Fruit fly (Drosophila melanogaster) whole organism, embryonic: Measurements from ENCODE around the gene Dh31.

Experiments used
- Adf1 ChIP-seq: fragments of 200-800 bp; sonication (Bioruptor generic); IDR thresholded peaks from 2 replicates; pipeline ENCODE4 v1.3.6; 2022; ENCODE audit warnings: missing biosample characterization, missing genetic modification characterization
- Atf6 ChIP-seq: fragments of 200-800 bp; sonication (Bioruptor generic); IDR thresholded peaks from 2 replicates; pipeline ENCODE4 v1.3.6; 2022; ENCODE audit warnings: missing biosample characterization, missing genetic modification characterization
- Bdp1 ChIP-seq: fragments of 200-800 bp; sonication (Bioruptor generic); optimal IDR thresholded peaks from 3 replicates; lab custom pipeline; 2016; ENCODE audit warnings: missing biosample characterization, missing genetic modification characterization
- Bteb2 ChIP-seq: fragments of 200-800 bp; sonication (Bioruptor generic); optimal IDR thresholded peaks from 2 replicates; lab custom pipeline; 2016; ENCODE audit warnings: missing biosample characterization, missing genetic modification characterization
- CG10431 ChIP-seq: fragments of 200-800 bp; sonication (Bioruptor generic); optimal IDR thresholded peaks from 3 replicates; lab custom pipeline; 2018; ENCODE audit warnings: missing biosample characterization, mild to moderate bottlenecking, missing genetic modification characterization
- CG10543 ChIP-seq: fragments of 200-800 bp; sonication (Bioruptor generic); optimal IDR thresholded peaks from 3 replicates; lab custom pipeline; 2017; ENCODE audit warnings: missing biosample characterization, mild to moderate bottlenecking, missing genetic modification characterization, moderate library complexity
- CG10979 ChIP-seq: fragments of 200-800 bp; sonication (Bioruptor generic); optimal IDR thresholded peaks from 2 replicates; lab custom pipeline; 2018; ENCODE audit warnings: missing biosample characterization, mild to moderate bottlenecking, missing genetic modification characterization, moderate library complexity
- CG12299 ChIP-seq: fragments of 200-800 bp; sonication (Bioruptor generic); optimal IDR thresholded peaks from 2 replicates; lab custom pipeline; 2018; ENCODE audit warnings: missing biosample characterization, mild to moderate bottlenecking, missing genetic modification characterization
- CG1233 ChIP-seq: fragments of 200-800 bp; sonication (Bioruptor generic); optimal IDR thresholded peaks from 4 replicates; lab custom pipeline; 2018; ENCODE audit warnings: missing biosample characterization, mild to moderate bottlenecking, missing genetic modification characterization
- CG12769 ChIP-seq: fragments of 200-800 bp; sonication (Bioruptor generic); optimal IDR thresholded peaks from 2 replicates; lab custom pipeline; 2019; ENCODE audit warnings: missing biosample characterization, mild to moderate bottlenecking, missing genetic modification characterization, moderate library complexity
- CG13287 ChIP-seq: fragments of 200-800 bp; sonication (Bioruptor generic); IDR thresholded peaks from 2 replicates; pipeline ENCODE4 v1.3.6; 2022; ENCODE audit warnings: missing biosample characterization, missing genetic modification characterization; ENCODE audit not compliant: partially characterized antibody
- CG13624 ChIP-seq: fragments of 200-800 bp; sonication (Bioruptor generic); optimal IDR thresholded peaks from 2 replicates; lab custom pipeline; 2016; ENCODE audit warnings: missing biosample characterization, missing genetic modification characterization
- CG14667 ChIP-seq: fragments of 200-800 bp; sonication (Bioruptor generic); IDR thresholded peaks from 2 replicates; pipeline ENCODE4 v1.3.6; 2022; ENCODE audit warnings: missing biosample characterization, missing genetic modification characterization
- CG18599 ChIP-seq: fragments of 200-800 bp; sonication (Bioruptor generic); optimal IDR thresholded peaks from 3 replicates; lab custom pipeline; 2017; ENCODE audit warnings: missing biosample characterization, missing genetic modification characterization, mild to moderate bottlenecking, moderate library complexity, missing genetic modification reagents
- CG2202 ChIP-seq: fragments of 200-800 bp; sonication (Bioruptor generic); optimal IDR thresholded peaks from 2 replicates; lab custom pipeline; 2018; ENCODE audit warnings: missing biosample characterization, mild to moderate bottlenecking, missing genetic modification characterization
- CG33213 ChIP-seq: fragments of 200-800 bp; sonication (Bioruptor generic); optimal IDR thresholded peaks from 3 replicates; lab custom pipeline; 2016; ENCODE audit warnings: missing biosample characterization, missing genetic modification characterization
- CG34224 ChIP-seq: fragments of 200-800 bp; sonication (Bioruptor generic); IDR thresholded peaks from 3 replicates; pipeline ENCODE4 v1.3.6; 2022; ENCODE audit warnings: missing biosample characterization, missing genetic modification characterization; ENCODE audit not compliant: partially characterized antibody
- CG8924 ChIP-seq: fragments of 200-800 bp; optimal IDR thresholded peaks from 3 replicates; lab custom pipeline; 2019; ENCODE audit warnings: missing biosample characterization, mild to moderate bottlenecking, missing genetic modification characterization, moderate library complexity
- D19A ChIP-seq: fragments of 200-800 bp; optimal IDR thresholded peaks from 3 replicates; lab custom pipeline; 2019; ENCODE audit warnings: missing biosample characterization, mild to moderate bottlenecking, missing genetic modification characterization, moderate library complexity
- Doc2 ChIP-seq: fragments of 200-800 bp; sonication (Bioruptor generic); IDR thresholded peaks from 2 replicates; pipeline ENCODE4 v1.3.6; 2022; ENCODE audit warnings: missing biosample characterization, missing genetic modification characterization
- Ets97D ChIP-seq: fragments of 200-800 bp; sonication (Bioruptor generic); optimal IDR thresholded peaks from 3 replicates; lab custom pipeline; 2016; ENCODE audit warnings: missing biosample characterization, missing genetic modification characterization
- Hmr ChIP-seq: fragments of 200-800 bp; sonication (Bioruptor generic); optimal IDR thresholded peaks from 3 replicates; lab custom pipeline; 2017; ENCODE audit warnings: mild to moderate bottlenecking, missing biosample characterization, missing genetic modification reagents, missing genetic modification characterization
- MTF-1 ChIP-seq: fragments of 200-800 bp; sonication (Bioruptor generic); optimal IDR thresholded peaks from 2 replicates; lab custom pipeline; 2018; ENCODE audit warnings: missing biosample characterization, mild to moderate bottlenecking, missing genetic modification characterization, borderline replicate concordance
- Mad ChIP-seq: fragments of 200-800 bp; sonication (Bioruptor generic); optimal IDR thresholded peaks from 2 replicates; lab custom pipeline; 2016; ENCODE audit warnings: missing biosample characterization, missing genetic modification characterization
- NC2β ChIP-seq: fragments of 200-800 bp; sonication (Bioruptor generic); optimal IDR thresholded peaks from 2 replicates; lab custom pipeline; 2016; ENCODE audit warnings: missing biosample characterization, missing genetic modification characterization
- Nf-YA ChIP-seq: fragments of 200-800 bp; sonication (Bioruptor generic); IDR thresholded peaks from 2 replicates; pipeline ENCODE4 v1.3.6; 2022; ENCODE audit warnings: missing biosample characterization, missing genetic modification characterization
- Opbp ChIP-seq: fragments of 200-800 bp; sonication (Bioruptor generic); IDR thresholded peaks from 3 replicates; pipeline ENCODE4 v1.3.6; 2022; ENCODE audit warnings: missing biosample characterization, missing genetic modification characterization; ENCODE audit not compliant: partially characterized antibody
- Rfx ChIP-seq: fragments of 200-800 bp; sonication (Bioruptor generic); IDR thresholded peaks from 2 replicates; pipeline ENCODE4 v1.3.6; 2022; ENCODE audit warnings: missing biosample characterization, missing genetic modification characterization
- Scr ChIP-seq: fragments of 200-800 bp; sonication (Bioruptor generic); IDR thresholded peaks from 2 replicates; pipeline ENCODE4 v1.3.6; 2022; ENCODE audit warnings: missing biosample characterization, missing genetic modification characterization; ENCODE audit not compliant: partially characterized antibody
- bowl ChIP-seq: fragments of 200-800 bp; sonication (Bioruptor generic); IDR thresholded peaks from 2 replicates; pipeline ENCODE4 v1.3.6; 2022; ENCODE audit warnings: missing biosample characterization, missing genetic modification characterization
- caup ChIP-seq: fragments of 200-800 bp; sonication (Bioruptor generic); optimal IDR thresholded peaks from 3 replicates; lab custom pipeline; 2017; ENCODE audit warnings: missing biosample characterization, mild to moderate bottlenecking, missing genetic modification characterization, moderate library complexity; ENCODE audit not compliant: severe bottlenecking
- ci ChIP-seq: fragments of 200-800 bp; sonication (Bioruptor generic); IDR thresholded peaks from 3 replicates; pipeline ENCODE4 v1.3.6; 2022; ENCODE audit warnings: missing biosample characterization, missing genetic modification characterization
- dpn ChIP-seq, 2 experiments: fragments of 200-800 bp; sonication (Bioruptor generic); optimal IDR thresholded peaks; 3 replicates each; lab custom pipeline; 2016; ENCODE audit warnings: missing biosample characterization in 2 of 2, missing genetic modification characterization in 2 of 2
- ftz-f1 ChIP-seq: fragments of 200-800 bp; sonication (Bioruptor generic); optimal IDR thresholded peaks from 2 replicates; lab custom pipeline; 2016; ENCODE audit warnings: missing biosample characterization, missing genetic modification characterization
- gfzf ChIP-seq: fragments of 200-800 bp; sonication (Bioruptor generic); optimal IDR thresholded peaks from 2 replicates; lab custom pipeline; 2016; ENCODE audit warnings: missing biosample characterization, mild to moderate bottlenecking, missing genetic modification characterization, moderate library complexity
- mirr ChIP-seq: fragments of 200-800 bp; sonication (Bioruptor generic); optimal IDR thresholded peaks from 3 replicates; lab custom pipeline; 2018; ENCODE audit warnings: missing biosample characterization, mild to moderate bottlenecking, missing genetic modification characterization
- nerfin-2 ChIP-seq: fragments of 200-800 bp; sonication (Bioruptor generic); IDR thresholded peaks from 2 replicates; pipeline ENCODE4 v1.3.6; 2022; ENCODE audit warnings: missing biosample characterization, missing genetic modification characterization; ENCODE audit not compliant: partially characterized antibody
- nom ChIP-seq: fragments of 200-800 bp; sonication (Bioruptor generic); optimal IDR thresholded peaks from 2 replicates; lab custom pipeline; 2017; ENCODE audit warnings: missing biosample characterization, missing genetic modification characterization, mild to moderate bottlenecking, moderate library complexity, missing genetic modification reagents
- odd ChIP-seq: fragments of 200-800 bp; sonication (Bioruptor generic); optimal IDR thresholded peaks from 2 replicates; lab custom pipeline; 2017; ENCODE audit warnings: missing biosample characterization, mild to moderate bottlenecking, missing genetic modification characterization
- onecut ChIP-seq: fragments of 200-800 bp; sonication (Bioruptor generic); IDR thresholded peaks from 2 replicates; pipeline ENCODE4 v1.3.6; 2022; ENCODE audit warnings: missing biosample characterization, missing genetic modification characterization
- pfk ChIP-seq: fragments of 200-800 bp; sonication (Bioruptor generic); optimal IDR thresholded peaks from 2 replicates; lab custom pipeline; 2018; ENCODE audit warnings: missing biosample characterization, mild to moderate bottlenecking, missing genetic modification characterization, moderate library complexity
- psq ChIP-seq: fragments of 200-800 bp; sonication (Bioruptor generic); optimal IDR thresholded peaks from 2 replicates; lab custom pipeline; 2017; ENCODE audit warnings: missing biosample characterization, missing genetic modification characterization
- pzg ChIP-seq: fragments of 200-800 bp; sonication (Bioruptor generic); optimal IDR thresholded peaks from 3 replicates; lab custom pipeline; 2018; ENCODE audit warnings: missing biosample characterization, mild to moderate bottlenecking, missing genetic modification characterization, moderate library complexity
- ranshi ChIP-seq: fragments of 200-800 bp; sonication (Bioruptor generic); IDR thresholded peaks from 2 replicates; pipeline ENCODE4 v1.3.6; 2022; ENCODE audit warnings: missing biosample characterization, missing genetic modification characterization
- sqz ChIP-seq: fragments of 200-800 bp; sonication (Bioruptor generic); optimal IDR thresholded peaks from 3 replicates; lab custom pipeline; 2018; ENCODE audit warnings: missing biosample characterization, mild to moderate bottlenecking, missing genetic modification characterization
- toy ChIP-seq: fragments of 200-800 bp; sonication (Bioruptor generic); IDR thresholded peaks from 2 replicates; pipeline ENCODE4 v1.3.6; 2022; ENCODE audit warnings: missing biosample characterization, missing genetic modification characterization
- trem ChIP-seq: fragments of 200-800 bp; optimal IDR thresholded peaks from 3 replicates; lab custom pipeline; 2019; ENCODE audit warnings: missing biosample characterization, mild to moderate bottlenecking, missing genetic modification characterization, moderate library complexity
- ttk ChIP-seq: fragments of 200-800 bp; sonication (Bioruptor generic); IDR thresholded peaks from 2 replicates; pipeline ENCODE4 v2.1.2; 2022; ENCODE audit warnings: missing biosample characterization, missing genetic modification characterization
- tup ChIP-seq: fragments of 200-800 bp; sonication (Bioruptor generic); optimal IDR thresholded peaks from 2 replicates; lab custom pipeline; 2016; ENCODE audit warnings: missing biosample characterization, mild to moderate bottlenecking, missing genetic modification characterization, moderate library complexity
- z ChIP-seq: fragments of 200-800 bp; sonication (Bioruptor generic); IDR thresholded peaks from 3 replicates; pipeline ENCODE4 v1.3.6; 2022; ENCODE audit warnings: missing biosample characterization, missing genetic modification characterization

Gene Dh31

DNA sequence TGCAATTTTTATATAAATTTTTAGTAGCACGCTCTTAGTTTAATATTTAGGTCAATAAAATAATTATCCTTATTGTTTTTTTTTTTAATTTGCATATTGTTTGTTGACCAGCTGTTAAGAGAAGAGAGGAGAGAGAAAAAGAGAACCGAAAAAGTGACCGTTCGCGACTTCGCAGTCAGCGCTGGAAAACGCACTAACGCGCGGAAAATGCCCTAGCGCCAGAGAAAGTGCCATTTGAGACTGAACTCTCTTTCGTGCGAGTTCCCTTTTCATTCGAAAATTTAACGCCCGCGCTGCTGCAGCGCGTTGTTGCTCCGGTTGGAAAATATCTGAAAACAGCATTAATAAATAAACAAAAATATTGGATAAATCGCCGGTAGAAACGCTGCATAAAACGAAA lies 36.5 kb upstream of the Dh31 start:
- no peak for TF ChIP-seq CG12299 (tag; lab: Kevin White, UChicago)
- no peak for TF ChIP-seq toy (GFP tag; lab: Robert Waterston, UW)
- TF ChIP-seq Adf1 (GFP tag; lab: Robert Waterston, UW), result peak; percentile 66
- peak; percentile 9 for TF ChIP-seq CG10979
- TF ChIP-seq Mad (GFP tag; lab: Kevin White, UChicago), result peak; percentile 1
- TF ChIP-seq Scr (GFP tag; lab: Robert Waterston, UW), result peak; percentile 29; the same call in 1 of the 2 replicates
- no peak for TF ChIP-seq CG1233 (GFP tag; lab: Kevin White, UChicago)
- peak; percentile 27 for TF ChIP-seq caup (GFP tag; lab: Kevin White, UChicago)
- peak; percentile 55; the same call in 1 of the 3 replicates for TF ChIP-seq z
- peak; percentile 19 for TF ChIP-seq D19A (tag; lab: Kevin White, UChicago)
- peak; percentile 38 for TF ChIP-seq CG33213 (GFP tag; lab: Kevin White, UChicago)
- no peak for TF ChIP-seq Doc2 (GFP tag; lab: Robert Waterston, UW)
- TF ChIP-seq odd (GFP tag; lab: Kevin White, UChicago), result peak; percentile 10
- TF ChIP-seq nom (GFP tag; lab: Kevin White, UChicago), result peak; percentile 28
- TF ChIP-seq NC2β, result peak; percentile 43
- 0 out of 2 replicates have a peak, but pooled peaks have one; percentile 17 for TF ChIP-seq Atf6 (GFP tag; lab: Robert Waterston, UW)
- TF ChIP-seq Rfx (GFP tag; lab: Robert Waterston, UW), result peak; percentile 37; the same call in 1 of the 2 replicates
- peak; percentile 34; the same call in 2 of the 3 replicates for TF ChIP-seq CG34224 (GFP tag; lab: Robert Waterston, UW)
- TF ChIP-seq trem (tag; lab: Kevin White, UChicago), result no peak
- peak; percentile 8 for TF ChIP-seq MTF-1
- peak; percentile 92 for TF ChIP-seq gfzf
- TF ChIP-seq nerfin-2 (GFP tag; lab: Robert Waterston, UW), result no peak
- TF ChIP-seq dpn (GFP tag; optimal IDR thresholded peaks at IDR 0.05; lab: Kevin White, UChicago), result peak in 1 of 2 experiments; percentile 24
- no peak for TF ChIP-seq Bteb2 (GFP tag; lab: Kevin White, UChicago)
- TF ChIP-seq pzg, result peak; percentile 31
- peak; percentile 4 for TF ChIP-seq sqz
- no peak for TF ChIP-seq ttk (GFP tag; lab: Robert Waterston, UW)
- peak; percentile 28 for TF ChIP-seq Bdp1 (GFP tag; lab: Kevin White, UChicago)
- TF ChIP-seq Nf-YA (GFP tag; lab: Robert Waterston, UW), result no peak
- TF ChIP-seq psq (GFP tag; lab: Kevin White, UChicago), result peak; percentile 62
- peak; percentile 59 for TF ChIP-seq CG10431 (GFP tag; lab: Kevin White, UChicago)
- TF ChIP-seq CG18599 (GFP tag; lab: Kevin White, UChicago), result peak; percentile 20
- TF ChIP-seq CG8924 (tag; lab: Kevin White, UChicago), result peak; percentile 53
- no peak for TF ChIP-seq ranshi (GFP tag; lab: Robert Waterston, UW)
- peak; percentile 2 for TF ChIP-seq Ets97D
- TF ChIP-seq CG13624 (GFP tag; lab: Kevin White, UChicago), result no peak
- no peak for TF ChIP-seq ftz-f1 (GFP tag; lab: Kevin White, UChicago)
- TF ChIP-seq CG13287 (GFP tag; lab: Robert Waterston, UW), result peak; percentile 60
- TF ChIP-seq tup (GFP tag; lab: Kevin White, UChicago), result no peak
- TF ChIP-seq Opbp (GFP tag; lab: Robert Waterston, UW), result no peak
- peak; percentile 14 for TF ChIP-seq CG2202
- TF ChIP-seq bowl (GFP tag; lab: Robert Waterston, UW), result no peak
- TF ChIP-seq Hmr, result peak; percentile 16
- no peak for TF ChIP-seq CG14667 (GFP tag; lab: Robert Waterston, UW)
- peak; percentile 27 for TF ChIP-seq CG12769 (tag; lab: Kevin White, UChicago)
- TF ChIP-seq onecut, result peak; percentile 58
- TF ChIP-seq CG10543 (GFP tag; lab: Kevin White, UChicago), result no peak
- TF ChIP-seq ci (GFP tag; lab: Robert Waterston, UW), result peak; percentile 80; the same call in 2 of the 3 replicates
- TF ChIP-seq mirr, result no peak
- peak; percentile 87 for TF ChIP-seq pfk (GFP tag; lab: Kevin White, UChicago)
